Fruit fly (Drosophila melanogaster): Measurements from ENCODE around the gene CG13082.

CG13082 gene

dm6 chr2L:19508361-19508918 lies 29.8 kb upstream of the CG13082 start, which contains the start of gene cyst (continued):
- TF ChIP-seq CG12744 (GFP tag; optimal IDR thresholded peaks at IDR 0.05) (no peak), CG4820 (GFP tag; optimal IDR thresholded peaks at IDR 0.05) (peak; percentile 12), slbo (GFP tag; IDR thresholded peaks at IDR 0.05) (peak; percentile 55; the same call in 1 of the 2 replicates), Elba2 (GFP tag; optimal IDR thresholded peaks at IDR 0.05) (no peak), CG4404 (GFP tag; IDR thresholded peaks at IDR 0.05) (no peak), Bteb2 (GFP tag; optimal IDR thresholded peaks at IDR 0.05) (peak; percentile 2), odd (GFP tag; optimal IDR thresholded peaks at IDR 0.05) (no peak), Sry-β (GFP tag; optimal IDR thresholded peaks at IDR 0.05) (peak; percentile 2), Sry-δ (GFP tag; optimal IDR thresholded peaks at IDR 0.05) (peak; percentile 93), Trl (optimal IDR thresholded peaks at IDR 0.05) (no peak), Trl (GFP tag; optimal IDR thresholded peaks at IDR 0.05) (peak; percentile 60), CG7987 (GFP tag; optimal IDR thresholded peaks at IDR 0.05) (no peak), crp (GFP tag; optimal IDR thresholded peaks at IDR 0.05) (peak in 1 of 2 experiments; percentile 55), bab2 (GFP tag; optimal IDR thresholded peaks at IDR 0.05) (peak; percentile 13), Six4 (GFP tag; optimal IDR thresholded peaks at IDR 0.05) (peak; percentile 9), CG30020 (tag; optimal IDR thresholded peaks at IDR 0.05) (peak; percentile 35), klu (GFP tag; IDR thresholded peaks at IDR 0.05) (peak; percentile 46; the same call in 1 of the 2 replicates), tna (GFP tag; IDR thresholded peaks at IDR 0.05; ENCODE audit: partially characterized antibody) (peak; percentile 94), CG15514 (GFP tag; optimal IDR thresholded peaks at IDR 0.05) (peak; percentile 83), CG13775 (GFP tag; optimal IDR thresholded peaks at IDR 0.05) (no peak), Nf-YA (GFP tag; IDR thresholded peaks at IDR 0.05) (no peak), nerfin-2 (GFP tag; IDR thresholded peaks at IDR 0.05; ENCODE audit: partially characterized antibody) (peak; percentile 90), CG10654 (GFP tag; optimal IDR thresholded peaks at IDR 0.05) (peak; percentile 9), dimm (GFP tag; IDR thresholded peaks at IDR 0.05) (no peak), CG32532 (GFP tag; IDR thresholded peaks at IDR 0.05) (peak; percentile 40), CG13287 (GFP tag; IDR thresholded peaks at IDR 0.05; ENCODE audit: partially characterized antibody) (peak; percentile 92), CG17186 (GFP tag; optimal IDR thresholded peaks at IDR 0.05) (peak; percentile 86), NC2β (GFP tag; optimal IDR thresholded peaks at IDR 0.05) (peak; percentile 13), kay (GFP tag; optimal IDR thresholded peaks at IDR 0.05) (no peak), sug (tag; optimal IDR thresholded peaks at IDR 0.05) (peak; percentile 21), ac (GFP tag; optimal IDR thresholded peaks at IDR 0.05) (no peak), CG12659 (GFP tag; optimal IDR thresholded peaks at IDR 0.05) (peak; percentile 81), cas (GFP tag; IDR thresholded peaks at IDR 0.05) (no peak), Mrtf (GFP tag; IDR thresholded peaks at IDR 0.05) (no peak), pb (GFP tag; optimal IDR thresholded peaks at IDR 0.05) (no peak), CG3847 (GFP tag; IDR thresholded peaks at IDR 0.05) (peak; percentile 82), Poxn (GFP tag; IDR thresholded peaks at IDR 0.05) (no peak), CG2129 (GFP tag; IDR thresholded peaks at IDR 0.05; ENCODE audit: partially characterized antibody) (peak; percentile 92), Doc3 (GFP tag; IDR thresholded peaks at IDR 0.05; ENCODE audit: partially characterized antibody) (peak; percentile 92), ind (GFP tag; optimal IDR thresholded peaks at IDR 0.05) (peak; percentile 28), CG12155 (GFP tag; optimal IDR thresholded peaks at IDR 0.05) (peak; percentile 42), HLH4C (GFP tag; IDR thresholded peaks at IDR 0.05; ENCODE audit: partially characterized antibody) (peak; percentile 94), CG1647 (GFP tag; optimal IDR thresholded peaks at IDR 0.05) (peak; percentile 46), Nf-YC (tag; optimal IDR thresholded peaks at IDR 0.05) (no peak), Dp (GFP tag; optimal IDR thresholded peaks at IDR 0.05) (peak; percentile 86), lab (GFP tag; optimal IDR thresholded peaks at IDR 0.05) (peak; percentile 54), CG34224 (GFP tag; IDR thresholded peaks at IDR 0.05; ENCODE audit: partially characterized antibody) (peak; percentile 95), CG13123 (GFP tag; optimal IDR thresholded peaks at IDR 0.05) (peak; percentile 14), ftz-f1 (GFP tag; optimal IDR thresholded peaks at IDR 0.05) (peak; percentile 67), HLH54F (GFP tag; optimal IDR thresholded peaks at IDR 0.05) (peak; percentile 57)
